Worm (Caenorhabditis elegans) whole organism, midembryonic: ENCODE results near the gene T16G12.3.
A peak's percentile ranks its signal among the peaks of the same experiment; 100 is the strongest.
"Not testable (repeated sequence)": the region's sequence is repeated elsewhere in the genome, so short reads cannot be mapped to it uniquely, and the experiment has no call there.

Experiments used
- T22C8.4 ChIP-seq: fragments of 200-800 bp; sonication (Bioruptor generic); IDR thresholded peaks from 2 replicates; pipeline ENCODE4 v1.3.6; 2022; ENCODE audit warnings: missing genetic modification characterization, missing compliant biosample characterization
- cog-1 ChIP-seq: sonication (generic microtip); optimal IDR thresholded peaks from 2 replicates; lab custom pipeline; 2016; ENCODE audit warnings: missing genetic modification characterization, missing compliant biosample characterization
- flt-1 ChIP-seq: fragments of 200-800 bp; sonication (Bioruptor generic); IDR thresholded peaks from 2 replicates; pipeline ENCODE4 v1.3.6; 2022; ENCODE audit warnings: missing genetic modification characterization, missing compliant biosample characterization
- klf-2 ChIP-seq: fragments of 200-800 bp; sonication (Bioruptor generic); conservative IDR thresholded peaks from 2 replicates; pipeline ENCODE4 v1.3.6; 2022; ENCODE audit warnings: missing genetic modification reagents, missing genetic modification characterization, missing compliant biosample characterization
- med-1 ChIP-seq: sonication (generic microtip); optimal IDR thresholded peaks from 2 replicates; lab custom pipeline; 2017; ENCODE audit warnings: missing genetic modification characterization, mild to moderate bottlenecking, missing compliant biosample characterization, antibody characterized with exemption, missing genetic modification reagents; ENCODE audit not compliant: insufficient read depth
- ref-1 ChIP-seq: fragments of 200-800 bp; sonication (Bioruptor generic); conservative IDR thresholded peaks from 2 replicates; pipeline ENCODE4 v1.3.6; 2022; ENCODE audit warnings: missing genetic modification reagents, missing genetic modification characterization, missing compliant biosample characterization
- tab-1 ChIP-seq: fragments of 200-800 bp; sonication (Bioruptor generic); IDR thresholded peaks from 2 replicates; pipeline ENCODE4 v1.3.6; 2022; ENCODE audit warnings: missing genetic modification characterization, missing compliant biosample characterization
- ztf-23 ChIP-seq: fragments of 200-800 bp; sonication (Bioruptor generic); IDR thresholded peaks from 2 replicates; pipeline ENCODE4 v1.3.6; 2022; ENCODE audit warnings: missing genetic modification reagents, missing genetic modification characterization, missing compliant biosample characterization
- ztf-29 ChIP-seq: fragments of 200-800 bp; sonication (Bioruptor generic); IDR thresholded peaks from 2 replicates; pipeline ENCODE4 v1.3.6; 2022; ENCODE audit warnings: missing genetic modification reagents, missing genetic modification characterization, missing compliant biosample characterization

The T16G12.3 gene

DNA sequence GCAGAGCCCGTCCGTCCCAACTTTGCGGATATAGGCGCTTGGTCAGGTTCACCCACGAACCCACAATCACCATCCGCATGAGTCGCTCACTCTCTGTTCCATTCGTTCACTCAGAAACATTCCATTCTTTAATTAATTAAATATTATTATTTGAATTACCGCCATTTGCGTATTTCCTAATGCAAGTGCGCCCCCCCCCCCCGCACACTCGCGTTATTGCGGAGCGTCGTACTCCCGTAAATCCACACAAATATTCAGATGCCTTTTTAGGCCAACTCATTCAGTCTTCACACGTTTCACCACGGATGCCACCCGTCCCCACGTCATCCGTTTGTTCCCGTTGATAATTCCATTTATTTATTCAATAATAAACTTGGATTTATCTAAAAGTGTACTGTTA is at the start of gene T16G12.3:
Gene T16G12.3 (plus strand): TSS at position 301 of the 400 bp plus-strand sequence.
- TF ChIP-seq ref-1 (GFP tag; lab: Robert Waterston, UW); tab-1; ztf-29: not testable (repeated sequence)

DNA sequence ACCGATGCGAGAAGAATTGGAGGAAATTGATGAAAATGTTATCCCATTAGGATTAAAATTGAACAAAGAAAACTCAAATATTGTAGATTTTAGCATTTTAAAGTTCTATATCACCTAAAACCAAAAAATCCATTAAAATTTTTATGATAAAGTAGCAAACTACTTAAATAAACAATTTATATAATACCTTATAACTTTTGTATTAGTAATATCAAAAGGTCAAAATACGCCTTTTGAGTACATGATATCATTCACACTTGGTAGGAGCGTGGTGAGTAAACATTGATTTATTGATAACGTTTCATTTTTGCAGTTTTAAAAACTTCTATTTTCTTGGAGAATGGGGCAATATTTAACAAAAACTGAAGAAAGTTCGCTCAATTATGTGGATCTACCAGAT is 49.4 kb upstream of the T16G12.3 start, which contains the start of gene C05B5.5:
Gene C05B5.5 (plus strand): TSS at position 301 of the 400 bp plus-strand sequence.
- TF ChIP-seq tab-1 = no peak
- TF ChIP-seq cog-1 (tag; lab: Kevin White, UChicago) = no peak
- no peak for TF ChIP-seq ref-1 (GFP tag; lab: Robert Waterston, UW)
- TF ChIP-seq ztf-29 = no peak
- TF ChIP-seq med-1 (GFP tag; lab: Kevin White, UChicago) = no peak
- no peak for TF ChIP-seq flt-1 (GFP tag; lab: Robert Waterston, UW)
- no peak for TF ChIP-seq klf-2 (GFP tag; lab: Robert Waterston, UW)
- TF ChIP-seq ztf-23 (GFP tag; lab: Robert Waterston, UW) = no peak
- no peak for TF ChIP-seq T22C8.4 (GFP tag; lab: Robert Waterston, UW)

DNA sequence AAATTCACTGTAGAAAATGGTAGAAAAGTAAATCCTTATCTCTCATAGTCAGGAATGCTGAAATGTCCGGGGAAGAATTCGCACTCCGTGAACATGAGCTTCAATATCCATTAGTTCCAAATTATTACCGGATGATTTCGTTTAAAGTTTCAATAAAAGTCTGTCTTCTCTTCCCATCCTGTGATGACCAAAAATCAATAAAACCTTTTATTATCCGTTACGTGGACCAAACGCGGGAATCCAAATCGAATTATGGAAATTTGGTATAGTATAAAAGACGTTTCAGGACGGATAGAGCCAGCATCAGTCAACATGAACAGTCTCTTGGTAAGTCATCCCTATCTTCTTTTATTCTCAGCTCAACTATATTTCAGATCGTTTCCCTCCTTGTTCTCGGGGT is 46.2 kb upstream of the T16G12.3 start, which contains the start of gene C05B5.11:
Gene C05B5.11 (plus strand): TSS at position 301 of the 400 bp plus-strand sequence.
- TF ChIP-seq tab-1 = no peak

DNA sequence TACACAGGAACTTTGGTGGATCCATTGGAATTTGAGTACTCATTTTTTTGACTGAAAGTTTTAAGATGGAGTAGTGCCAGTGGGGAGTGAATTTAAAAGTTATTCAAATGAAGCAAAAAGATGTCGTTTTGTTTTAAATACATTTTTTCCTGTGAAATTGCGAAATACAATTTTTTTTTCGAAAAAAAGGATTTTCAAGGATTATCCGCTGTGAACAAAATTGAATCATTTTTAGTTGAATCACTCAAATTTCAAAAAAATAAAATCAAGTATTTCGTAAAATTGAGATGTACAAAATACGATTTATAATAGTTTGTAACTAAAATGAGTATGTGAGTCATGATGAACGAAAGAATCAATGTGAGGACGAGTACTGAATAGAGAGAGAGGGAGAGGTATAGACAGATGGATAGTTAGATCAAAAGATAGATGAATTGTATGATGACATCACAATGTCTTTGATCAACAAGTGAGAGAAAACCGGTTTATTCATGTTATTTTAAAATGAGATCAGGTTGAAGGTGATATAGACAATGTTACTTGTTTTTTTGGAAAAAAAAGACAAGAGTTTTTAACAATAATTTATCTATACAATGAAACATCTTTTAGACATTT is 43.6 kb upstream of the T16G12.3 start, which contains the start of gene C05B5.8:
Gene C05B5.8 (minus strand): TSS at position 51 of the 615 bp plus-strand sequence.
- TF ChIP-seq med-1 (GFP tag; lab: Kevin White, UChicago) (no peak), T22C8.4 (GFP tag; lab: Robert Waterston, UW) (no peak), flt-1 (GFP tag; lab: Robert Waterston, UW) (no peak), cog-1 (tag; lab: Kevin White, UChicago) (no peak), klf-2 (GFP tag; lab: Robert Waterston, UW) (no peak), ztf-29 (no peak), ztf-23 (GFP tag; lab: Robert Waterston, UW) (no peak), ref-1 (GFP tag; lab: Robert Waterston, UW) (no peak), tab-1 (no peak)

DNA sequence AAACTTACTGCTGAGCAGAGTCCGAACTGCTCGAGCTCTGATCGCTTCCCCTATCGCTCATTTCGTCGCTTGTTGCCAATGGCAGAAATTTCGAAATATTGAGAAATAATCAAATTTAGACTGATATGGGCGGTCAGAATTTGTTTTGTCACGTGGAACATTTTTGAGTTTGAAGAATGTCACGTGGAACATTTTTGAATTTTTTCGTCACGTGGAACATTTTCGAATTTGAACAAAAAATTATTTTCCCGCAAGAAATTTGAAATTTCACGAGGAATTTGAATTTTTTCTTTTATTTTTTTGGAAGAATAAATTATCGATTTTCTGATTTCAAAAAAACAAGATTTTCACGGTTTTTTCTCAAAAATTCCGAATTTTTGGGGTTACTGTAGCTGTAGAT is 40.3 kb upstream of the T16G12.3 start, which contains the start of gene fbxa-155:
Gene fbxa-155 (minus strand): TSS at position 101 of the 400 bp plus-strand sequence.
- no peak for TF ChIP-seq T22C8.4 (GFP tag; lab: Robert Waterston, UW)

DNA sequence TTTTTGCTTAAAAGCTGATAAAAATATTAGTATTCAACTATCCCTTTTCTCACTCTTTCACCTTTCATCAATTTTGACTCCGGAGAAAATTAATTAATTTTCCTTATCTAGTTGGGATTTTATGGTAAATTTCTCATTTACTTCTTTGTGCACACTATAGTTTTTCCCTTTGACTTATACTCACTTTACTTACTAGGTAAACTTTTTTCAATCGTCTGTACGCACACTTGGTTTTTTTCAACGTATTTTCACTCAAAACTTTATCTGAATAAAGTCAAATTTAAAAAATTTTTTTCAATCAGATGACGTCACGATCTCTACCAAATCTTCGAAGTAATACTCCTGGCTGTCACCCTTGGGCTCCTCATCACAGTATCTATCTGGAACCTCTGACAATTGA is 38.3 kb upstream of the T16G12.3 start, which contains the start of gene C05B5.16:
Gene C05B5.16 (plus strand): TSS at position 301 of the 400 bp plus-strand sequence.
- no peak for TF ChIP-seq T22C8.4 (GFP tag; lab: Robert Waterston, UW)

DNA sequence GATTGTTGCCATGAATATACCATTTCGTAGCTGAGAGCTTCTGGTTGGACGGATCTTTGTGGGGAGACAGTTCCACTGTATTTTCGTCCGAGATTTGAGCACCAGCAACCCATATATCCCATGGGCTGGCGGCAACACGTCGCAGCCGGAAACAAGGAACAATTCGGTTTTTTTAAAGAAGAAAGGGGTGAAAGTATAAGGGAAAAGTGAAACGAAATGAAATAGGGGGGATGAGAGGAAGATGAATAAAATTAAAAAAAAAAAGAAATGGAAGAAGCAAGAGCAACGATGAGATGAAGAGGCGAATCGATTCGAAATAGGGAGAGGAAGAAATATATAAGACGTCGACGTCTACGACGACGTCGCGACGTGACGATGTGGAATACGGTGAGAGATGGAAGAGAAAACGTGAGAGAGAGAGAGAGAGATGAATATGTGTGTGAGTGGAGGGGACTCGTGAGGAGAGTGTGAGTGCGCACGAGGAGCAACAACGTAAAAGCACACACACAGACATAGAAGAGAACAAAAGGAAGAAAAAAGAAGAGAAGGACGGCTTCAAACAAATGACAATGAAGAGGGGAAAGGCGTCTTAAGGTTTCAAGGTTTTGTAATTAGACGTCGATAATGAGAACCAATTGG is 33.9 kb upstream of the T16G12.3 start, which contains the start of gene rgs-1:
Gene rgs-1 (minus strand): TSS at position 146 of the 639 bp plus-strand sequence.
- TF ChIP-seq ztf-29 (no peak), flt-1 (GFP tag; lab: Robert Waterston, UW) (0 out of 2 replicates have a peak, but pooled peaks have one; percentile 26)

DNA sequence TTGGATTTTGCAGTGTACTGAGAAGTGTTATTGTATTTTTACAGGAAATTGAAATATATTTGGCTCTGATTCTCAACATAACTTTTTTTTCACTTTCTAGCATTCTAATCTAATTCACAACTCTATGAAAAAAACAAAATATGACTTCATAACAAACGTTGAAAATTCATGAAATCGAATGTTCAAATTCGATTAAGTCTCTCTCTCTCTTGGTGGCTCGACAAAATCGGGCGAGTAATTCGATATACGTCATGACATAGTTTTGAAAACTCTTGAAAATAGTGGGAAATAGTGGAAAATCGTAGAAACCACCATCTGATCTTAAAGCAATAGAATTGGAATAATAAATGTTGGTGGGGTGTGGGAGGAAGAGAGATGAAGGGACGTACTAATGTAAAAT is 32.4 kb upstream of the T16G12.3 start:
- TF ChIP-seq cog-1 (tag; lab: Kevin White, UChicago) = no peak
- TF ChIP-seq ztf-23 (GFP tag; lab: Robert Waterston, UW) = no peak
- TF ChIP-seq ztf-29 = no peak
- TF ChIP-seq ref-1 (GFP tag; lab: Robert Waterston, UW) = no peak
- no peak for TF ChIP-seq tab-1
- TF ChIP-seq med-1 (GFP tag; lab: Kevin White, UChicago) = no peak
- no peak for TF ChIP-seq T22C8.4 (GFP tag; lab: Robert Waterston, UW)
- TF ChIP-seq klf-2 (GFP tag; lab: Robert Waterston, UW) = no peak
- TF ChIP-seq flt-1 (GFP tag; lab: Robert Waterston, UW) = no peak

DNA sequence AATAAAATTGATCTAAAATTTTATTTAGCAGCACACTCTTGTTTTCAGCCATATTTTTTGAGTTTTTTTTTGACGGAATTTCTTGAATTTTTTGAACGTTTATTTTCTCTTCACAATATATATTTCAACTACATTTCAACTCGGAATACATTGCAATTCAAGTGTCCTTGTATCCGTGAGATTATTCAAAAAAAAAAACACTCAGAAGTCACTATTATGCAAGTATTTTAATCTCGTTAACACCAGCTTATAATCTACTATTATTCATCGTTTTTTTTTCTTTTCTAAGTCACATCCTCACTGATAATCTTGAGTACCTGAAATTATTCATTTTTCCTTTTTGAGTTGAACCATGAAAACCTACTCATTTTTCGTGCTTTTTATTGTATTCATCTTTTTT is 27.0 kb upstream of the T16G12.3 start, which contains the start of gene ins-21:
Gene ins-21 (plus strand): TSS at position 301 of the 400 bp plus-strand sequence.
- TF ChIP-seq tab-1 (no peak), klf-2 (GFP tag; lab: Robert Waterston, UW) (no peak), T22C8.4 (GFP tag; lab: Robert Waterston, UW) (no peak), ztf-23 (GFP tag; lab: Robert Waterston, UW) (no peak), flt-1 (GFP tag; lab: Robert Waterston, UW) (no peak), ref-1 (GFP tag; lab: Robert Waterston, UW) (no peak), med-1 (GFP tag; lab: Kevin White, UChicago) (no peak), ztf-29 (no peak), cog-1 (tag; lab: Kevin White, UChicago) (no peak)

DNA sequence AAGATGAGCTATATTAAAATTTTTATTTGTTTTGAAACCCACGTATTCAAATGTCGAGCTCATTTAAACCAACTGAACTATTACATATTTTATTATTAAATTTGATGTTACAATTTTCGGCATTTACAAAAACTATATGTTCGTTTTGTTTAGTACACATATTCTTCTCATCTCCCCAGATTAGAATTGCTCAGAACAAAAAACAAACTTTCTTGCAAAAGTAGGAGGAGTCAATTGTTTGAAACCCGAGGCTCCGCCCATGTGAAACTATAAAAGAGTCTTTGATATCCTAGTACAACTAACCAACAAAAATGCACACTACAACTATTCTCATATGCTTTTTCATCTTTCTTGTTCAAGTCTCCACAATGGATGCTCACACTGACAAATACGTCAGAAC is 24.4 kb upstream of the T16G12.3 start, which contains the start of gene ins-22:
Gene ins-22 (plus strand): TSS at position 301 of the 400 bp plus-strand sequence.
- TF ChIP-seq cog-1 (tag; lab: Kevin White, UChicago) = no peak
- no peak for TF ChIP-seq klf-2 (GFP tag; lab: Robert Waterston, UW)
- no peak for TF ChIP-seq T22C8.4 (GFP tag; lab: Robert Waterston, UW)
- TF ChIP-seq med-1 (GFP tag; lab: Kevin White, UChicago) = no peak
